Worm (Caenorhabditis elegans): ENCODE measurements around the gene rnr-2.

rnr-2 gene

DNA sequence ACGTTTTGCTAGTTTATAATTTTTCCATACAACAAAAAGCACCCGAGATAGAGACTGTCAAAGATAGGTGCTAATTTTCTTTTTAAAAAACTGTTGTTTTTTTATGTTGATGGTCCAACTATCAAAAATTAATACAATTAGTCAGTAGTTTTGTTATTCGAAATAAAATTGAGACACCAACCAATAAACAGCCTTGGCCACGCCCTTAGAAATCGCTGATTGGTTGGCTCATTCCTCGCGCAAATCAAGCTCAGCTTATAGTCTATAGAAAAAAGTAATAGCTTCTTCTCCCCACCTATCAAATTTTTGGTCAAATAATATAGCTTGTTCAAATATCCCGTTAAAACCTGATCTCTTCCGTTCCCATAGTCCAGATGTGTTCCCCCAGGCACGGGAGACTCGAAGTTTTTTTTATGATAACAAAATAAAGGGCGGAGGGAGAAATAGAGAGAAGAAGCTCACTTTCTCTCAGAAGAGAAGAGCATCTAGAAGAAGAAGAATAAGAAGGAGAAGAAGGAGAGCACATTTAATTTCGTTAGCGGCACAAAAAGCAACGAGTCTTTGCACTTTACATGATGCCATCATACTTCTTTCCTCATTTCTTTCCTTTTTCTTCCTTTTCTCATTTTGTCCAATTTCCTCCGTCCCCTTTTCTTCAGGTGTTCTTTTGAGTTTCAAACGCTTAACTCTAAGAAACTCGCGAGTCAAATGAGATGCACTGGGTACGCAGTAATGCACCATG is 37.3 kb upstream of the rnr-2 start:
- TF ChIP-seq nfyb-1 (GFP tag; IDR thresholded peaks at IDR 0.05) (peak; percentile 59), hrde-1 (tag; optimal IDR thresholded peaks at IDR 0.05; ENCODE audit: borderline replicate concordance) (no peak)

DNA sequence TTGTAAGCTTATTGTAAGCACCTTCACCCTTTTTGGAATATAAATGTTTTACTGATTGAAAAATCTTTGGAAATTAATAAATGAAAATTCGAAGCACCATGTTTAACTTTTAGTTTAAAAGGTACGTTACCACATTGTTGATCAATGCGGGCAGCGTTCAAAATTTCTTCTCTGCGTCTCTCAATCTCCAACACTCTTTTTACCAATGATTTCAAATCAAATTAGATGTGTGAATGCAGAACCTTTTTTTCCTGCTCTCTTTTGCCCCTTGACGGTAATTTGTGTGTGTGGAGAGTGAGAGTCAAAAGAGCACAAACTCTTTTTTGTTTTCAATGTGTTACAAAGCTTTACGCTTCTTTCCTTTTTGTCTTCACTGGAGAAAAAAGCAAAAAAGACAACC is 29.2 kb upstream of the rnr-2 start:
- no peak for TF ChIP-seq ama-1 (optimal IDR thresholded peaks at IDR 0.05)
- no peak for TF ChIP-seq ama-1 (GFP tag; optimal IDR thresholded peaks at IDR 0.05)
- TF ChIP-seq C06A6.2 (GFP tag; conservative IDR thresholded peaks at IDR 0.05) = no peak
- TF ChIP-seq hmg-1.2 (GFP tag; IDR thresholded peaks at IDR 0.05) = peak; percentile 51

DNA sequence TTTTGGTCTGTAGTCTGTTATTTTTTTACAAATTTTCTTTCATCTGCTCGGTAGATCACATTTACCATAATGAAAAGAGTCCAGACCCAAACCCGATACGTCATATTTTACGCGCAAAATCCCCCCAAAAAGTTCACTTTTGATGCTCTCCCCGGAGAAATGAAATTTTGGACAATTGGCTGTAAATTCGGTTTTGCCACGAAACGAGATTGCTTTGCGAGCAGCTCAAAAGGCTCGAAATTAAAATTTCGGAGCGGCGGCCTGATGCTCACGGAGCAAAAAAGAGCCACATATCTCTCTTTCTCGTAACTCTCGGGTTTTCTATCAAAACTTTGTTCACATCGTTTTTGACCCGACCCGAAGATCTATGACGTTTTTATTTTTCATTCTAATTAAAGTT is 28.6 kb upstream of the rnr-2 start:
- TF ChIP-seq lin-40 (tag; optimal IDR thresholded peaks at IDR 0.05) (no peak), ceh-79 (tag; optimal IDR thresholded peaks at IDR 0.05) (no peak), hlh-12 (tag; optimal IDR thresholded peaks at IDR 0.05) (no peak), B0019.2 (GFP tag; conservative IDR thresholded peaks at IDR 0.05) (no peak), snpc-1.1 (tag; optimal IDR thresholded peaks at IDR 0.05; ENCODE audit: insufficient read depth) (no peak), Y67H2A.10 (GFP tag; conservative IDR thresholded peaks at IDR 0.05) (no peak), T26A5.8 (tag; optimal IDR thresholded peaks at IDR 0.05) (no peak), cebp-1 (GFP tag; IDR thresholded peaks at IDR 0.05) (no peak), cebp-1 (tag; optimal IDR thresholded peaks at IDR 0.05) (no peak), sptf-2 (GFP tag; optimal IDR thresholded peaks at IDR 0.05) (no peak), aptf-2 (GFP tag; conservative IDR thresholded peaks at IDR 0.05) (no peak), attf-3 (GFP tag; conservative IDR thresholded peaks at IDR 0.05) (no peak), atf-7 (tag; optimal IDR thresholded peaks at IDR 0.05) (no peak), pbrm-1 (GFP tag; IDR thresholded peaks at IDR 0.05) (no peak), akir-1 (GFP tag; optimal IDR thresholded peaks at IDR 0.05) (no peak)

ce11 chrIII:4120386-4120785 is 25.7 kb upstream of the rnr-2 start:
- TF ChIP-seq unc-62 (GFP tag; optimal IDR thresholded peaks at IDR 0.05) (no peak), nfyb-1 (GFP tag; IDR thresholded peaks at IDR 0.05) (peak; percentile 55; the same call in 1 of the 2 replicates)

DNA sequence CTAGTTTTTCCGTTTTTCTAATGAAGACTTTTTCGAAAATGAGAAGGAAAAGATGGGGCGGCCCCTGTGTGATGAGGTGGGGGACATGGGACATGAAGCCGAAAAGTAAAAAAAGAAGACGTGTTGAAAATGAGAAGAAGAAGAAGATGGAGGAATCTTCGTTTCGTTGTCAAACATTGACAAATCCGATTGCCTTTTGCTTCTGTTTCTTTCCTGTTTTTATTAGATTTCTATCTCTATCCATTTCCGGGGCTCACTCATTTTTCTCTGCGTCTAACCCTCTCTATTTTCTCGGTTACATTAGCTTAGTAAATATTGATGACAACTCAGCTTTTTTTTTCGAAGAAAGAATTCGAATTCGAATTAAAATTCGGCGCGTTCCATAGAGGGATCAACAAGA is 25.0 kb upstream of the rnr-2 start:
- TF ChIP-seq efl-1 (GFP tag; optimal IDR thresholded peaks at IDR 0.05) (no peak), snpc-4 (GFP tag; optimal IDR thresholded peaks at IDR 0.05) (no peak), snpc-4 (tag; optimal IDR thresholded peaks at IDR 0.05) (no peak), B0019.2 (GFP tag; conservative IDR thresholded peaks at IDR 0.05) (no peak), lin-40 (tag; optimal IDR thresholded peaks at IDR 0.05) (no peak), B0035.1 (tag; optimal IDR thresholded peaks at IDR 0.05) (no peak), pha-4 (tag; optimal IDR thresholded peaks at IDR 0.05) (no peak), F52B5.7 (tag; optimal IDR thresholded peaks at IDR 0.05) (no peak), die-1 (tag; optimal IDR thresholded peaks at IDR 0.05) (no peak), atf-7 (tag; optimal IDR thresholded peaks at IDR 0.05) (no peak), dpff-1 (tag; optimal IDR thresholded peaks at IDR 0.05) (no peak), nhr-27 (tag; optimal IDR thresholded peaks at IDR 0.05) (no peak)

- TF ChIP-seq hlh-26 (GFP tag; conservative IDR thresholded peaks at IDR 0.05) (no peak), xnd-1 (tag; optimal IDR thresholded peaks at IDR 0.05) (no peak), zim-3 (tag; optimal IDR thresholded peaks at IDR 0.05) (no peak), snpc-1.3 (tag; optimal IDR thresholded peaks at IDR 0.05; ENCODE audit: insufficient read depth) (no peak), F33H1.4 (GFP tag; IDR thresholded peaks at IDR 0.05) (no peak), lsy-27 (tag; optimal IDR thresholded peaks at IDR 0.05; ENCODE audit: borderline replicate concordance, insufficient read depth) (no peak), ztf-18 (tag; optimal IDR thresholded peaks at IDR 0.05) (no peak), ztf-22 (GFP tag; optimal IDR thresholded peaks at IDR 0.05) (no peak), rec-8 (tag; optimal IDR thresholded peaks at IDR 0.05) (no peak), hmg-1.2 (GFP tag; IDR thresholded peaks at IDR 0.05) (no peak), dpl-1 (GFP tag; optimal IDR thresholded peaks at IDR 0.05) (no peak)
Observed at ce11 chrIII:4115085-4115484, 20.4 kb upstream of the rnr-2 start, which contains the start of gene unc-103. unc-103 (plus strand) TSS chrIII:4115385.
